Worm (Caenorhabditis elegans) whole organism, L4 larva: ENCODE data around the gene str-140.

Source experiments
- F37D6.2 ChIP-seq: sonication (generic microtip); optimal IDR thresholded peaks from 2 replicates; lab custom pipeline; 2016; ENCODE audit warnings: mild to moderate bottlenecking, missing genetic modification characterization, missing compliant biosample characterization
- F44E2.7 ChIP-seq: fragments of 200-800 bp; sonication (Bioruptor generic); IDR thresholded peaks from 2 replicates; pipeline ENCODE4 v2.1.2; 2022; ENCODE audit warnings: missing genetic modification characterization, missing compliant biosample characterization
- F49E8.2 ChIP-seq: sonication (generic microtip); optimal IDR thresholded peaks from 2 replicates; lab custom pipeline; 2016; ENCODE audit warnings: missing compliant biosample characterization, mild to moderate bottlenecking, missing genetic modification characterization, borderline replicate concordance
- Y105C5A.15 ChIP-seq: fragments of 200-800 bp; sonication (Bioruptor generic); IDR thresholded peaks from 2 replicates; pipeline ENCODE4 v1.3.6; 2022; ENCODE audit warnings: missing genetic modification characterization, missing compliant biosample characterization
- Y48G9A.11 ChIP-seq: fragments of 200-800 bp; sonication (Bioruptor generic); IDR thresholded peaks from 2 replicates; pipeline ENCODE4 v1.3.6; 2022; ENCODE audit warnings: missing genetic modification reagents, missing genetic modification characterization, missing compliant biosample characterization
- Y75B8A.6 ChIP-seq: fragments of 200-800 bp; sonication (Bioruptor generic); IDR thresholded peaks from 2 replicates; pipeline ENCODE4 v1.3.6; 2022; ENCODE audit warnings: missing genetic modification reagents, missing genetic modification characterization, missing compliant biosample characterization
- ZK337.2 ChIP-seq: fragments of 200-800 bp; sonication (Bioruptor generic); IDR thresholded peaks from 2 replicates; pipeline ENCODE4 v1.3.6; 2022; ENCODE audit warnings: missing genetic modification reagents, missing genetic modification characterization, missing compliant biosample characterization
- ZK546.5 ChIP-seq, 2 experiments: sonication (generic microtip); optimal IDR thresholded peaks; 2 replicates each; lab custom pipeline; 2017; ENCODE audit warnings: missing biosample characterization in 2 of 2, missing genetic modification characterization in 2 of 2
- ama-1 ChIP-seq: fragments of 150-350 bp; optimal IDR thresholded peaks from 2 replicates; lab custom pipeline; 2014; ENCODE audit warnings: inconsistent platforms, mixed read lengths
- arid-1 ChIP-seq: fragments of 200-800 bp; sonication (Bioruptor generic); conservative IDR thresholded peaks from 2 replicates; pipeline ENCODE4 v1.3.6; 2022; ENCODE audit warnings: missing genetic modification reagents, missing genetic modification characterization, missing compliant biosample characterization
- attf-4 ChIP-seq: sonication (generic microtip); optimal IDR thresholded peaks from 3 replicates; lab custom pipeline; 2017; ENCODE audit warnings: missing biosample characterization, missing genetic modification characterization
- ceh-20 ChIP-seq: fragments of 200-800 bp; sonication (Bioruptor generic); IDR thresholded peaks from 2 replicates; pipeline ENCODE4 v1.3.6; 2022; ENCODE audit warnings: missing genetic modification reagents, missing genetic modification characterization, missing compliant biosample characterization
- ceh-28 ChIP-seq: fragments of 150-350 bp; optimal IDR thresholded peaks from 2 replicates; lab custom pipeline; 2014; ENCODE audit warnings: missing biosample characterization, missing genetic modification reagents, missing genetic modification characterization
- ceh-44 ChIP-seq: fragments of 200-800 bp; sonication (Bioruptor generic); IDR thresholded peaks from 2 replicates; pipeline ENCODE4 v1.3.6; 2022; ENCODE audit warnings: missing genetic modification reagents, missing genetic modification characterization, missing compliant biosample characterization
- ceh-62 ChIP-seq: sonication (generic microtip); optimal IDR thresholded peaks from 2 replicates; lab custom pipeline; 2017; ENCODE audit warnings: missing biosample characterization, missing genetic modification characterization
- ceh-82 ChIP-seq: sonication (generic microtip); optimal IDR thresholded peaks from 2 replicates; lab custom pipeline; 2017; ENCODE audit warnings: missing biosample characterization, missing genetic modification characterization
- ctbp-1 ChIP-seq: fragments of 200-800 bp; sonication (Bioruptor generic); IDR thresholded peaks from 2 replicates; pipeline ENCODE4 v1.3.6; 2022; ENCODE audit warnings: missing genetic modification reagents, missing genetic modification characterization, missing compliant biosample characterization
- daf-12 ChIP-seq: fragments of 150-350 bp; optimal IDR thresholded peaks from 2 replicates; lab custom pipeline; 2014; ENCODE audit warnings: missing biosample characterization, missing genetic modification reagents, missing genetic modification characterization
- daf-16 ChIP-seq, 3 experiments: sonication (generic microtip); optimal IDR thresholded peaks; 2 replicates each; lab custom pipeline; 2016 to 2017; ENCODE audit warnings: missing genetic modification characterization in 3 of 3, missing genetic modification reagents in 3 of 3, mild to moderate bottlenecking in 2 of 3, missing compliant biosample characterization in 2 of 3, missing biosample characterization in 1 of 3, moderate library complexity in 1 of 3
- daf-8 ChIP-seq: fragments of 200-800 bp; sonication (Bioruptor generic); IDR thresholded peaks from 2 replicates; pipeline ENCODE4 v1.3.6; 2022; ENCODE audit warnings: missing genetic modification characterization, missing compliant biosample characterization
- dmd-6 ChIP-seq: fragments of 200-800 bp; sonication (Bioruptor generic); IDR thresholded peaks from 2 replicates; pipeline ENCODE4 v1.3.6; 2022; ENCODE audit warnings: missing genetic modification reagents, missing genetic modification characterization, missing compliant biosample characterization
- duxl-1 ChIP-seq: sonication (generic microtip); optimal IDR thresholded peaks from 2 replicates; lab custom pipeline; 2016; ENCODE audit warnings: mild to moderate bottlenecking, missing genetic modification characterization, moderate library complexity, missing compliant biosample characterization; ENCODE audit not compliant: poor library complexity
- dve-1 ChIP-seq: sonication (generic microtip); optimal IDR thresholded peaks from 2 replicates; lab custom pipeline; 2017; ENCODE audit warnings: antibody characterized with exemption, mild to moderate bottlenecking, missing genetic modification characterization, missing compliant biosample characterization; ENCODE audit not compliant: insufficient read depth
- egl-27 ChIP-seq: sonication (generic microtip); optimal IDR thresholded peaks from 3 replicates; lab custom pipeline; 2017; ENCODE audit warnings: missing biosample characterization, missing genetic modification reagents, missing genetic modification characterization
- fkh-10 ChIP-seq: fragments of 150-350 bp; optimal IDR thresholded peaks from 2 replicates; lab custom pipeline; 2014; ENCODE audit warnings: missing biosample characterization, missing genetic modification reagents, missing genetic modification characterization
- gei-8 ChIP-seq: fragments of 200-800 bp; sonication (Bioruptor generic); optimal IDR thresholded peaks from 2 replicates; lab custom pipeline; 2018; ENCODE audit warnings: mild to moderate bottlenecking, missing genetic modification characterization, missing compliant biosample characterization
- hlh-11 ChIP-seq: fragments of 200-800 bp; sonication (Bioruptor generic); optimal IDR thresholded peaks from 2 replicates; lab custom pipeline; 2018; ENCODE audit warnings: mild to moderate bottlenecking, missing genetic modification characterization, missing compliant biosample characterization
- hmg-1.1 ChIP-seq: fragments of 200-800 bp; sonication (Bioruptor generic); IDR thresholded peaks from 2 replicates; pipeline ENCODE4 v1.3.6; 2022; ENCODE audit warnings: missing genetic modification reagents, missing genetic modification characterization, missing compliant biosample characterization
- jun-1 ChIP-seq: fragments of 150-350 bp; optimal IDR thresholded peaks from 2 replicates; lab custom pipeline; 2014; ENCODE audit warnings: missing biosample characterization, missing genetic modification reagents, missing genetic modification characterization
- lim-7 ChIP-seq: fragments of 200-800 bp; sonication (Bioruptor generic); IDR thresholded peaks from 2 replicates; pipeline ENCODE4 v1.3.6; 2022; ENCODE audit warnings: missing genetic modification characterization, missing compliant biosample characterization
- lin-1 ChIP-seq: fragments of 200-800 bp; sonication (Bioruptor generic); IDR thresholded peaks from 2 replicates; pipeline ENCODE4 v1.3.6; 2022; ENCODE audit warnings: missing genetic modification reagents, missing genetic modification characterization, missing compliant biosample characterization
- lin-13 ChIP-seq: fragments of 150-350 bp; optimal IDR thresholded peaks from 2 replicates; lab custom pipeline; 2014; ENCODE audit warnings: missing biosample characterization, missing genetic modification reagents, missing genetic modification characterization
- lin-29 ChIP-seq: fragments of 200-800 bp; sonication (Bioruptor generic); IDR thresholded peaks from 2 replicates; pipeline ENCODE4 v1.3.6; 2022; ENCODE audit warnings: missing genetic modification reagents, missing genetic modification characterization, missing compliant biosample characterization
- lin-38 ChIP-seq: fragments of 200-800 bp; sonication (Bioruptor generic); IDR thresholded peaks from 2 replicates; pipeline ENCODE4 v1.3.6; 2022; ENCODE audit warnings: missing genetic modification reagents, missing genetic modification characterization, missing compliant biosample characterization
- lsy-2 ChIP-seq, 2 experiments: fragments of 150-350 bp in 1 of 2; sonication (generic microtip) in 1 of 2; optimal IDR thresholded peaks; 2 replicates each; lab custom pipeline; 2014 to 2017; ENCODE audit warnings: missing biosample characterization in 2 of 2, missing genetic modification characterization in 2 of 2
- madf-5 ChIP-seq, 2 experiments: fragments of 200-800 bp; sonication (Bioruptor generic); IDR thresholded peaks; 2 replicates each; pipeline ENCODE4 v1.3.6; 2022; ENCODE audit warnings: missing compliant biosample characterization in 2 of 2, missing genetic modification characterization in 2 of 2
- mep-1 ChIP-seq: fragments of 150-350 bp; sonication (generic microtip); optimal IDR thresholded peaks from 3 replicates; lab custom pipeline; 2014; ENCODE audit warnings: missing biosample characterization, missing genetic modification characterization
- mxl-3 ChIP-seq: fragments of 200-800 bp; sonication (Bioruptor generic); optimal IDR thresholded peaks from 2 replicates; lab custom pipeline; 2018; ENCODE audit warnings: mild to moderate bottlenecking, missing genetic modification characterization, missing compliant biosample characterization
- nhr-11 ChIP-seq: fragments of 150-350 bp; optimal IDR thresholded peaks from 2 replicates; lab custom pipeline; 2014; ENCODE audit warnings: missing biosample characterization, missing genetic modification characterization
- nhr-25 ChIP-seq: sonication (generic microtip); optimal IDR thresholded peaks from 2 replicates; lab custom pipeline; 2017; ENCODE audit warnings: missing genetic modification characterization, mild to moderate bottlenecking, missing compliant biosample characterization, antibody characterized with exemption, moderate library complexity, borderline replicate concordance; ENCODE audit not compliant: insufficient read depth
- nhr-28 ChIP-seq: fragments of 150-350 bp; optimal IDR thresholded peaks from 2 replicates; lab custom pipeline; 2014; ENCODE audit warnings: missing biosample characterization, missing genetic modification characterization
- nhr-6 ChIP-seq: fragments of 150-350 bp; optimal IDR thresholded peaks from 2 replicates; lab custom pipeline; 2014; ENCODE audit warnings: missing biosample characterization, missing genetic modification characterization
- nhr-76 ChIP-seq: fragments of 150-350 bp; optimal IDR thresholded peaks from 2 replicates; lab custom pipeline; 2014; ENCODE audit warnings: missing biosample characterization, missing genetic modification characterization
- skn-1 ChIP-seq: fragments of 150-350 bp; optimal IDR thresholded peaks from 2 replicates; lab custom pipeline; 2014; ENCODE audit warnings: missing biosample characterization, missing genetic modification characterization
- snpc-4 ChIP-seq: fragments of 150-350 bp; optimal IDR thresholded peaks from 2 replicates; lab custom pipeline; 2014; ENCODE audit warnings: missing biosample characterization, missing genetic modification characterization
- unc-130 ChIP-seq: sonication (generic microtip); optimal IDR thresholded peaks from 2 replicates; lab custom pipeline; 2016; ENCODE audit warnings: missing genetic modification reagents, missing genetic modification characterization, missing compliant biosample characterization
- unc-62 ChIP-seq, 3 experiments: fragments of 150-350 bp in 1 of 3; sonication (generic microtip); optimal IDR thresholded peaks in 2 of 3; peaks in 1 of 3; 1 replicate in 1 of 3; 2 replicates in 2 of 3; lab custom pipeline; 2014 to 2017; ENCODE audit warnings: missing biosample characterization in 3 of 3, missing genetic modification characterization in 3 of 3, missing genetic modification reagents in 3 of 3, missing genotype in 1 of 3
- vab-7 ChIP-seq: fragments of 200-800 bp; sonication (Bioruptor generic); IDR thresholded peaks from 2 replicates; pipeline ENCODE4 v1.3.6; 2022; ENCODE audit warnings: missing genetic modification reagents, missing genetic modification characterization, missing compliant biosample characterization

str-140 gene

ce11 chrV:8019783-8020182 lies 47.9 kb downstream of the str-140 start:
- TF ChIP-seq duxl-1 = no peak
- no peak for TF ChIP-seq daf-16 (GFP tag; optimal IDR thresholded peaks at IDR 0.05; lab: Kevin White, UChicago)
- TF ChIP-seq daf-16 (tag; optimal IDR thresholded peaks at IDR 0.05; lab: Kevin White, UChicago) = peak; percentile 20
- peak; percentile 32; the same call in 1 of the 2 replicates for TF ChIP-seq dmd-6 (GFP tag; lab: Robert Waterston, UW)
- peak; percentile 45 for TF ChIP-seq nhr-28 (tag; lab: Kevin White, UChicago)
- TF ChIP-seq dve-1 (tag; lab: Kevin White, UChicago) = peak; percentile 1

- TF ChIP-seq Y75B8A.6 (GFP tag; lab: Robert Waterston, UW) (no peak), nhr-76 (tag; lab: Kevin White, UChicago) (no peak), daf-8 (no peak), Y48G9A.11 (GFP tag; lab: Robert Waterston, UW) (no peak), dmd-6 (GFP tag; lab: Robert Waterston, UW) (peak; percentile 54), ama-1 (lab: Kevin White, UChicago) (no peak), lin-29 (GFP tag; lab: Robert Waterston, UW) (no peak), nhr-11 (tag; lab: Kevin White, UChicago) (no peak), ceh-82 (tag; lab: Kevin White, UChicago) (no peak), lim-7 (GFP tag; lab: Robert Waterston, UW) (no peak), nhr-6 (no peak), madf-5 (GFP tag; IDR thresholded peaks at IDR 0.05; lab: Robert Waterston, UW) (no peak), ctbp-1 (no peak), dve-1 (tag; lab: Kevin White, UChicago) (peak; percentile 36), arid-1 (no peak), mxl-3 (GFP tag; lab: Kevin White, UChicago) (peak; percentile 10), hmg-1.1 (no peak), gei-8 (GFP tag; lab: Kevin White, UChicago) (no peak), hlh-11 (tag; lab: Kevin White, UChicago) (peak; percentile 17), ZK337.2 (GFP tag; lab: Robert Waterston, UW) (no peak), mep-1 (tag; lab: Kevin White, UChicago) (no peak), snpc-4 (tag; lab: Kevin White, UChicago) (no peak), ZK546.5 (tag; optimal IDR thresholded peaks at IDR 0.05; lab: Kevin White, UChicago) (no peak), F37D6.2 (tag; lab: Kevin White, UChicago) (no peak), skn-1 (no peak), lsy-2 (tag; optimal IDR thresholded peaks at IDR 0.05; lab: Kevin White, UChicago) (no peak), ceh-20 (GFP tag; lab: Robert Waterston, UW) (no peak), F49E8.2 (no peak), ceh-44 (no peak), egl-27 (tag; lab: Kevin White, UChicago) (no peak), lin-38 (GFP tag; lab: Robert Waterston, UW) (no peak), lin-13 (GFP tag; lab: Kevin White, UChicago) (no peak), ceh-28 (tag; lab: Kevin White, UChicago) (no peak), unc-130 (GFP tag; lab: Kevin White, UChicago) (no peak), vab-7 (GFP tag; lab: Robert Waterston, UW) (no peak), lin-1 (GFP tag; lab: Robert Waterston, UW) (no peak), fkh-10 (no peak), F44E2.7 (GFP tag; lab: Robert Waterston, UW) (no peak), daf-16 (GFP tag; optimal IDR thresholded peaks at IDR 0.05; lab: Kevin White, UChicago) (no peak), daf-16 (tag; optimal IDR thresholded peaks at IDR 0.05; lab: Kevin White, UChicago) (peak; percentile 5), ceh-62 (no peak), unc-62 (GFP tag; optimal IDR thresholded peaks at IDR 0.05 in 1 of 2; lab: Kevin White, UChicago) (no peak), unc-62 (tag; optimal IDR thresholded peaks at IDR 0.05; lab: Kevin White, UChicago) (no peak), nhr-25 (tag; lab: Kevin White, UChicago) (no peak), Y105C5A.15 (GFP tag; lab: Robert Waterston, UW) (no peak), attf-4 (tag; lab: Kevin White, UChicago) (no peak), duxl-1 (no peak), jun-1 (tag; lab: Kevin White, UChicago) (no peak), daf-12 (tag; lab: Kevin White, UChicago) (no peak)
Observed at ce11 chrV:8018919-8019318, 48.8 kb downstream of the str-140 start.
